Fruit fly (Drosophila melanogaster) whole organism, embryonic: Measurements from ENCODE around the gene CG42820.

Experiments
- Ada2b ChIP-seq: fragments of 200-800 bp; sonication (Bioruptor generic); IDR thresholded peaks from 2 replicates; pipeline ENCODE4 v1.3.6; 2022; ENCODE audit warnings: missing biosample characterization, missing genetic modification characterization
- BEAF-32 ChIP-seq: fragments of 200-800 bp; sonication (Bioruptor generic); optimal IDR thresholded peaks from 3 replicates; lab custom pipeline; 2017; ENCODE audit warnings: missing biosample characterization, missing genetic modification characterization, mild to moderate bottlenecking, moderate library complexity, missing genetic modification reagents
- CG1024 ChIP-seq: fragments of 200-800 bp; sonication (Bioruptor generic); IDR thresholded peaks from 2 replicates; pipeline ENCODE4 v1.3.6; 2022; ENCODE audit warnings: missing biosample characterization, missing genetic modification characterization
- CG10979 ChIP-seq: fragments of 200-800 bp; sonication (Bioruptor generic); optimal IDR thresholded peaks from 2 replicates; lab custom pipeline; 2018; ENCODE audit warnings: missing biosample characterization, mild to moderate bottlenecking, missing genetic modification characterization, moderate library complexity
- CG13296 ChIP-seq: fragments of 200-800 bp; sonication (Bioruptor generic); optimal IDR thresholded peaks from 3 replicates; lab custom pipeline; 2018; ENCODE audit warnings: missing biosample characterization, mild to moderate bottlenecking, missing genetic modification characterization
- CG13775 ChIP-seq: fragments of 200-800 bp; sonication (Bioruptor generic); optimal IDR thresholded peaks from 3 replicates; lab custom pipeline; 2017; ENCODE audit warnings: missing biosample characterization, mild to moderate bottlenecking, missing genetic modification characterization
- CG14441 ChIP-seq: fragments of 200-800 bp; sonication (Bioruptor generic); IDR thresholded peaks from 2 replicates; pipeline ENCODE4 v1.3.6; 2022; ENCODE audit warnings: missing biosample characterization, missing genetic modification characterization
- CG14667 ChIP-seq: fragments of 200-800 bp; sonication (Bioruptor generic); IDR thresholded peaks from 2 replicates; pipeline ENCODE4 v1.3.6; 2022; ENCODE audit warnings: missing biosample characterization, missing genetic modification characterization
- CG15269 ChIP-seq: fragments of 200-800 bp; sonication (Bioruptor generic); optimal IDR thresholded peaks from 2 replicates; lab custom pipeline; 2018; ENCODE audit warnings: missing biosample characterization, mild to moderate bottlenecking, missing genetic modification characterization, moderate library complexity
- CG16779 ChIP-seq: fragments of 200-800 bp; sonication (Bioruptor generic); IDR thresholded peaks from 2 replicates; pipeline ENCODE4 v1.3.6; 2022; ENCODE audit warnings: missing biosample characterization, missing genetic modification characterization
- CG17612 ChIP-seq: fragments of 200-800 bp; sonication (Bioruptor generic); IDR thresholded peaks from 2 replicates; pipeline ENCODE4 v1.3.6; 2022; ENCODE audit warnings: missing biosample characterization, missing genetic modification characterization
- CG3163 ChIP-seq: fragments of 200-800 bp; sonication (Bioruptor generic); optimal IDR thresholded peaks from 3 replicates; lab custom pipeline; 2016; ENCODE audit warnings: missing biosample characterization, missing genetic modification characterization
- CG4730 ChIP-seq: fragments of 200-800 bp; sonication (Bioruptor generic); IDR thresholded peaks from 2 replicates; pipeline ENCODE4 v1.3.6; 2022; ENCODE audit warnings: missing biosample characterization, missing genetic modification characterization
- CG8359 ChIP-seq: fragments of 200-800 bp; sonication (Bioruptor generic); optimal IDR thresholded peaks from 2 replicates; lab custom pipeline; 2017; ENCODE audit warnings: missing biosample characterization, mild to moderate bottlenecking, missing genetic modification characterization, borderline replicate concordance
- Dll ChIP-seq: fragments of 200-800 bp; sonication (Bioruptor generic); IDR thresholded peaks from 4 replicates; pipeline ENCODE4 v1.3.6; 2022; ENCODE audit warnings: missing biosample characterization, missing genetic modification characterization; ENCODE audit not compliant: partially characterized antibody
- Fer2 ChIP-seq: fragments of 200-800 bp; sonication (Bioruptor generic); optimal IDR thresholded peaks from 2 replicates; lab custom pipeline; 2018; ENCODE audit warnings: missing biosample characterization, mild to moderate bottlenecking, missing genetic modification characterization, moderate library complexity
- HLH54F ChIP-seq: fragments of 200-800 bp; sonication (Bioruptor generic); optimal IDR thresholded peaks from 3 replicates; lab custom pipeline; 2016; ENCODE audit warnings: missing biosample characterization, missing genetic modification characterization
- Hmr ChIP-seq: fragments of 200-800 bp; sonication (Bioruptor generic); optimal IDR thresholded peaks from 3 replicates; lab custom pipeline; 2017; ENCODE audit warnings: mild to moderate bottlenecking, missing biosample characterization, missing genetic modification reagents, missing genetic modification characterization
- Jarid2 ChIP-seq: fragments of 200-800 bp; sonication (Bioruptor generic); optimal IDR thresholded peaks from 3 replicates; lab custom pipeline; 2017; ENCODE audit warnings: mild to moderate bottlenecking, missing biosample characterization, missing genetic modification reagents, missing genetic modification characterization
- Oaz ChIP-seq: fragments of 200-800 bp; sonication (Bioruptor generic); IDR thresholded peaks from 2 replicates; pipeline ENCODE4 v1.3.6; 2022; ENCODE audit warnings: missing biosample characterization, missing genetic modification characterization
- Opbp ChIP-seq: fragments of 200-800 bp; sonication (Bioruptor generic); IDR thresholded peaks from 3 replicates; pipeline ENCODE4 v1.3.6; 2022; ENCODE audit warnings: missing biosample characterization, missing genetic modification characterization; ENCODE audit not compliant: partially characterized antibody
- Rfx ChIP-seq: fragments of 200-800 bp; sonication (Bioruptor generic); IDR thresholded peaks from 2 replicates; pipeline ENCODE4 v1.3.6; 2022; ENCODE audit warnings: missing biosample characterization, missing genetic modification characterization
- Sox102F ChIP-seq: fragments of 200-800 bp; sonication (Bioruptor generic); optimal IDR thresholded peaks from 2 replicates; lab custom pipeline; 2018; ENCODE audit warnings: missing biosample characterization, mild to moderate bottlenecking, missing genetic modification characterization, moderate library complexity
- Sry-β ChIP-seq: fragments of 200-800 bp; sonication (Bioruptor generic); optimal IDR thresholded peaks from 2 replicates; lab custom pipeline; 2018; ENCODE audit warnings: missing biosample characterization, mild to moderate bottlenecking, missing genetic modification characterization, moderate library complexity
- Sry-δ ChIP-seq: fragments of 200-800 bp; sonication (Bioruptor generic); optimal IDR thresholded peaks from 2 replicates; lab custom pipeline; 2016; ENCODE audit warnings: missing biosample characterization, missing genetic modification characterization
- TFAM ChIP-seq: fragments of 200-800 bp; sonication (Bioruptor generic); optimal IDR thresholded peaks from 2 replicates; lab custom pipeline; 2017; ENCODE audit warnings: missing biosample characterization, missing genetic modification characterization, inconsistent platforms
- Vsx1 ChIP-seq: fragments of 200-800 bp; sonication (Bioruptor generic); optimal IDR thresholded peaks from 2 replicates; lab custom pipeline; 2017; ENCODE audit warnings: missing biosample characterization, mild to moderate bottlenecking, missing genetic modification characterization, missing genetic modification reagents
- ap ChIP-seq: fragments of 200-800 bp; sonication (Bioruptor generic); IDR thresholded peaks from 2 replicates; pipeline ENCODE4 v1.3.6; 2022; ENCODE audit warnings: missing biosample characterization, missing genetic modification characterization
- bsh ChIP-seq, 2 experiments: fragments of 200-800 bp; sonication (Bioruptor generic); optimal IDR thresholded peaks; 2 replicates each; lab custom pipeline; 2017 to 2018; ENCODE audit warnings: mild to moderate bottlenecking in 2 of 2, missing biosample characterization in 2 of 2, missing genetic modification characterization in 2 of 2, moderate library complexity in 1 of 2
- dm ChIP-seq: fragments of 200-800 bp; sonication (Bioruptor generic); optimal IDR thresholded peaks from 3 replicates; lab custom pipeline; 2016; ENCODE audit warnings: missing biosample characterization, missing genetic modification characterization
- dysf ChIP-seq: fragments of 200-800 bp; sonication (Bioruptor generic); IDR thresholded peaks from 3 replicates; pipeline ENCODE4 v1.3.6; 2022; ENCODE audit warnings: missing biosample characterization, missing genetic modification characterization
- exex ChIP-seq: fragments of 200-800 bp; sonication (Bioruptor generic); optimal IDR thresholded peaks from 4 replicates; lab custom pipeline; 2018; ENCODE audit warnings: missing biosample characterization, mild to moderate bottlenecking, missing genetic modification characterization, moderate library complexity
- h ChIP-seq: fragments of >200 bp; optimal IDR thresholded peaks from 2 replicates; lab custom pipeline; 2017
- jing ChIP-seq: fragments of 200-800 bp; sonication (Bioruptor generic); optimal IDR thresholded peaks from 2 replicates; lab custom pipeline; 2018; ENCODE audit warnings: missing biosample characterization, mild to moderate bottlenecking, missing genetic modification characterization
- kay ChIP-seq: fragments of 200-800 bp; sonication (Bioruptor generic); optimal IDR thresholded peaks from 2 replicates; lab custom pipeline; 2016; ENCODE audit warnings: missing biosample characterization, missing genetic modification characterization
- knrl ChIP-seq: fragments of 200-800 bp; sonication (Bioruptor generic); IDR thresholded peaks from 3 replicates; pipeline ENCODE4 v1.3.6; 2022; ENCODE audit warnings: missing biosample characterization, missing genetic modification characterization; ENCODE audit not compliant: partially characterized antibody
- lbe ChIP-seq: fragments of 200-800 bp; sonication (Bioruptor generic); optimal IDR thresholded peaks from 2 replicates; lab custom pipeline; 2016; ENCODE audit warnings: missing biosample characterization, mild to moderate bottlenecking, missing genetic modification characterization
- mirr ChIP-seq: fragments of 200-800 bp; sonication (Bioruptor generic); optimal IDR thresholded peaks from 3 replicates; lab custom pipeline; 2018; ENCODE audit warnings: missing biosample characterization, mild to moderate bottlenecking, missing genetic modification characterization
- nerfin-1 ChIP-seq: fragments of 200-800 bp; sonication (Bioruptor generic); optimal IDR thresholded peaks from 3 replicates; lab custom pipeline; 2019; ENCODE audit warnings: missing biosample characterization, mild to moderate bottlenecking, missing genetic modification characterization, moderate library complexity
- peb ChIP-seq: fragments of 200-800 bp; sonication (Bioruptor generic); IDR thresholded peaks from 2 replicates; pipeline ENCODE4 v1.3.6; 2022; ENCODE audit warnings: missing biosample characterization, missing genetic modification characterization
- pho ChIP-seq: fragments of 200-800 bp; sonication (Bioruptor generic); optimal IDR thresholded peaks from 2 replicates; lab custom pipeline; 2016; ENCODE audit warnings: missing biosample characterization, missing genetic modification characterization
- pros ChIP-seq: fragments of 200-800 bp; sonication (Bioruptor generic); optimal IDR thresholded peaks from 3 replicates; lab custom pipeline; 2019; ENCODE audit warnings: missing biosample characterization, mild to moderate bottlenecking, missing genetic modification characterization, moderate library complexity
- ranshi ChIP-seq: fragments of 200-800 bp; sonication (Bioruptor generic); IDR thresholded peaks from 2 replicates; pipeline ENCODE4 v1.3.6; 2022; ENCODE audit warnings: missing biosample characterization, missing genetic modification characterization
- slp2 ChIP-seq: fragments of 200-800 bp; sonication (Bioruptor generic); optimal IDR thresholded peaks from 2 replicates; lab custom pipeline; 2016; ENCODE audit warnings: missing biosample characterization, missing genetic modification characterization
- so ChIP-seq: fragments of 200-800 bp; sonication (Bioruptor generic); IDR thresholded peaks from 3 replicates; pipeline ENCODE4 v1.3.6; 2022; ENCODE audit warnings: missing biosample characterization, missing genetic modification characterization
- tll ChIP-seq, 2 experiments: fragments of 200-800 bp in 1 of 2; fragments of >200 bp in 1 of 2; sonication (Bioruptor generic) in 1 of 2; optimal IDR thresholded peaks; 2 replicates each; lab custom pipeline; 2017 to 2019; ENCODE audit warnings: missing biosample characterization in 2 of 2, missing genetic modification characterization in 2 of 2, mild to moderate bottlenecking in 1 of 2, moderate library complexity in 1 of 2
- usp ChIP-seq: fragments of >200 bp; optimal IDR thresholded peaks from 2 replicates; lab custom pipeline; 2017; ENCODE audit warnings: missing biosample characterization, missing genetic modification characterization
- wek ChIP-seq: fragments of 200-800 bp; sonication (Bioruptor generic); optimal IDR thresholded peaks from 3 replicates; lab custom pipeline; 2018; ENCODE audit warnings: missing biosample characterization, mild to moderate bottlenecking, missing genetic modification characterization, moderate library complexity

CG42820 gene

DNA sequence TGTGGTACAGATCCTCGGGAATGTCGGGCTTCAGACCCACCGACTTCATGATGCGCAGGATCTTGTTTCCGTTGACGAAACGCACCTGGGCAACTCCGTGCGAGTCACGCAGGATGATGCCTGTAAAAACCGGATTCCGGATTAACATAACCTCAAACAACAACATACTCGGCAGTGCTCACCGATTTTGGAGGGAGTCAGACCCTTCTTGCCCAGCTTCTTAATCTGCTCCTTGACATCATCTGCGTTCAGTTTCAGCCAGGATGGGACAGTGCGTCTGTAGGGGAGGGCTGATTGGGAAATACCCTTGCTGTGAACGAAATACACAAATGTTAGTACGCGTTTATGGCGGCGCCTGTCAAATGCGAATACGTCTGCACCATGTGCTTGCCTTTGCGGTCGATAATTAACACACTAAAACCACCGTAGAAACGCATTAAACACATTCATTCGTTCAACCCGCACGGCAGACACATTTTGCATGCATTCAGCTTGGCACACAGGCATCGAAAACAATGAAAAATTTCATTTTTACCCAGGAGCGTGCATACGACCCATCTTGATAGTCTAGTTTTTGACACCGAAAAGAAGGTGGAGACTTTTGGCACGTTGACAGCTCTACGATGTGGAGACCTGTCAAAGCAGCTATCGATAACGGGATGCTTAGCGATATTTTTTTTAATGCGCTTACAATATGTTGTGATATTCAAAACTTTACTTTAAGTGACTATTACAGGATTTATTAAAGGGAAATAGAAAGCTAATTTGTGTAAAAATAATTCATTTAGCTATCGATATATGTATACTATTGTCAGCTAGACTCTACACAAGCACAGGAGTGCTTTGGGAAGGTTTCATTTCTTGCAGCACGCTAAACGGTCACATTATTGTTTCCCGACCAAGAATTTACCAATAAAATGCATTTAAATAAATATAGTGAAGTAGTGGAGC is 27.9 kb downstream of the CG42820 start, which contains the start of the genes RpS13 and CSN8 (continued):
- TF ChIP-seq usp (GFP tag; lab: Kevin White, UChicago) (no peak), CG15269 (tag; lab: Kevin White, UChicago) (no peak), CG1024 (no peak), tll (GFP tag; optimal IDR thresholded peaks at IDR 0.05; lab: Kevin White, UChicago) (no peak), CG4730 (GFP tag; lab: Robert Waterston, UW) (no peak), CG8359 (peak; percentile 27), pros (no peak), Ada2b (GFP tag; lab: Robert Waterston, UW) (no peak), Vsx1 (GFP tag; lab: Kevin White, UChicago) (peak; percentile 46), exex (peak; percentile 10), knrl (peak; percentile 95), Oaz (GFP tag; lab: Robert Waterston, UW) (no peak), lbe (GFP tag; lab: Kevin White, UChicago) (no peak), Hmr (peak; percentile 56), jing (GFP tag; lab: Kevin White, UChicago) (no peak), HLH54F (GFP tag; lab: Kevin White, UChicago) (no peak), Jarid2 (GFP tag; lab: Kevin White, UChicago) (peak; percentile 36), dm (GFP tag; lab: Kevin White, UChicago) (peak; percentile 92), Sry-δ (GFP tag; lab: Kevin White, UChicago) (peak; percentile 88), CG13775 (peak; percentile 27), CG14667 (GFP tag; lab: Robert Waterston, UW) (no peak), ranshi (GFP tag; lab: Robert Waterston, UW) (no peak), Sry-β (GFP tag; lab: Kevin White, UChicago) (no peak), CG16779 (GFP tag; lab: Robert Waterston, UW) (0 out of 2 replicates have a peak, but pooled peaks have one; percentile 31), mirr (GFP tag; lab: Kevin White, UChicago) (no peak), kay (GFP tag; lab: Kevin White, UChicago) (no peak), CG10979 (tag; lab: Kevin White, UChicago) (peak; percentile 20), Dll (peak; percentile 97), wek (GFP tag; lab: Kevin White, UChicago) (no peak), Fer2 (tag; lab: Kevin White, UChicago) (no peak), CG3163 (no peak), bsh (GFP tag; optimal IDR thresholded peaks at IDR 0.05; lab: Kevin White, UChicago) (peak in 1 of 2 experiments; percentile 7), peb (GFP tag; lab: Robert Waterston, UW) (no peak), CG17612 (GFP tag; lab: Robert Waterston, UW) (no peak), Sox102F (no peak), h (lab: Kevin White, UChicago) (no peak), slp2 (GFP tag; lab: Kevin White, UChicago) (no peak), so (no peak), CG13296 (peak; percentile 38), ap (GFP tag; lab: Robert Waterston, UW) (no peak), dysf (GFP tag; lab: Robert Waterston, UW) (no peak), Opbp (GFP tag; lab: Robert Waterston, UW) (peak; percentile 87), pho (GFP tag; lab: Kevin White, UChicago) (peak; percentile 29), CG14441 (no peak), BEAF-32 (GFP tag; lab: Kevin White, UChicago) (peak; percentile 96), nerfin-1 (peak; percentile 39), TFAM (no peak), Rfx (peak; percentile 43)
